Worm (Caenorhabditis elegans): ENCODE data around the gene H10E21.1.

Gene H10E21.1

DNA sequence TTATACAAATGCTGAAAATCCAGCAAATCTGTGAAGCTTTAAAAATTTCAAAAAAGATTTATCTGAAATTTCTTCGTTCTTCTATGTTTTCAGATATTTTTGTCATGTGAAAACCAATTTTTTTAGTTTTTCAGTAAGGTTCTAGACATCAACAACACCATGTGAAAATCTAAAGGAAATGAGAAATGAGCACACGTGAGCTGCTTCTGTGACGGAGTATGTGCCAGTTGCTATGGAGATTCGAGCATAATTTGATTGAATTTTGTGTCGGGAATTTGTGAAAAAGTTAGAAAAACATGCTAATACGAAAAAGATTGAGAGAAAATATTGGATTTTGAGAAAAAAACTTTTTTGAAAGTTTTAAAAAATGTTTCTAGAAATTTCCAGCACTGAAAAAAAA, 16.0 kb downstream of the H10E21.1 start:
- TF ChIP-seq B0261.1 (tag; optimal IDR thresholded peaks at IDR 0.05) (no peak), nfya-2 (GFP tag; IDR thresholded peaks at IDR 0.05) (no peak), F49E8.2 (tag; optimal IDR thresholded peaks at IDR 0.05; ENCODE audit: insufficient read depth) (no peak), F23B12.7 (tag; optimal IDR thresholded peaks at IDR 0.05; ENCODE audit: insufficient read depth) (no peak), F52B5.7 (tag; optimal IDR thresholded peaks at IDR 0.05) (no peak), ets-4 (GFP tag; optimal IDR thresholded peaks at IDR 0.05) (no peak), ztf-28 (GFP tag; IDR thresholded peaks at IDR 0.05) (no peak), lag-1 (GFP tag; IDR thresholded peaks at IDR 0.05) (no peak), atf-7 (tag; optimal IDR thresholded peaks at IDR 0.05) (no peak), mes-4 (tag; optimal IDR thresholded peaks at IDR 0.05) (no peak), repo-1 (tag; optimal IDR thresholded peaks at IDR 0.05) (no peak)

DNA sequence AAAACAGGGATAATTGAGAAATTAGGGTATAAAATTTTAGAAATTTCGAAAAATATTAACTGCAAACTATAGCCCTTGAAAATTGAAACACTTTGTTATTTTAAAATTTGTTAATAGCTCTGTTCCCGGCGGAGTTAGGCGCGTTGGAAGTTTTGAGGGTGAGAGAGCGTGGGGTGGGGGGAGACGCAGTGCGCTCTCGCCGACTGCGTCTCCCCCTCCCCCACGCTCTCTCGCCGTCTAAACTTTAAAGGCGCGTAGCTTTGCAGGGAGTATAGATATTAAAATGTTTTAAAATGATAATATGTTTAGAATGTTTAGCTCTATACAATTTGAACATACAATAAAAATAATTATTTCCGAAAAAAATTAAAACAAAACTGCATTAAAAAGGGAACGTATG, 17.7 kb downstream of the H10E21.1 start:
- TF ChIP-seq ccch-3 (GFP tag; optimal IDR thresholded peaks at IDR 0.05): no peak
- TF ChIP-seq xnd-1 (tag; optimal IDR thresholded peaks at IDR 0.05): no peak
- TF ChIP-seq rpc-1 (optimal IDR thresholded peaks at IDR 0.05): no peak
- no peak for TF ChIP-seq rpc-1 (tag; optimal IDR thresholded peaks at IDR 0.05)
- peak; percentile 74 for TF ChIP-seq hmg-1.2 (GFP tag; IDR thresholded peaks at IDR 0.05)
- no peak for TF ChIP-seq ekl-4 (GFP tag; IDR thresholded peaks at IDR 0.05)
- peak; percentile 43; the same call in 1 of the 2 replicates for TF ChIP-seq egrh-3 (GFP tag; IDR thresholded peaks at IDR 0.05)
- no peak for TF ChIP-seq aptf-2 (GFP tag; conservative IDR thresholded peaks at IDR 0.05)
- no peak for TF ChIP-seq lin-26 (GFP tag; IDR thresholded peaks at IDR 0.05)
- no peak for TF ChIP-seq lin-40 (tag; optimal IDR thresholded peaks at IDR 0.05)
- TF ChIP-seq ets-4 (GFP tag; optimal IDR thresholded peaks at IDR 0.05): no peak
- TF ChIP-seq attf-3 (GFP tag; conservative IDR thresholded peaks at IDR 0.05): no peak
- no peak for TF ChIP-seq C06A6.2 (GFP tag; conservative IDR thresholded peaks at IDR 0.05)
- TF ChIP-seq madf-6 (GFP tag; IDR thresholded peaks at IDR 0.05): no peak
- no peak for TF ChIP-seq snpc-4 (GFP tag; optimal IDR thresholded peaks at IDR 0.05)
- no peak for TF ChIP-seq snpc-4 (tag; optimal IDR thresholded peaks at IDR 0.05)
- no peak for TF ChIP-seq cebp-1 (GFP tag; IDR thresholded peaks at IDR 0.05)
- TF ChIP-seq cebp-1 (tag; optimal IDR thresholded peaks at IDR 0.05): no peak
- TF ChIP-seq zfh-2 (GFP tag; conservative IDR thresholded peaks at IDR 0.05): 0 out of 2 replicates have a peak, but pooled peaks have one; percentile 15
- no peak for TF ChIP-seq let-607 (tag; optimal IDR thresholded peaks at IDR 0.05)
- no peak for TF ChIP-seq ceh-79 (tag; optimal IDR thresholded peaks at IDR 0.05)
- TF ChIP-seq nhr-120 (GFP tag; IDR thresholded peaks at IDR 0.05): no peak
- no peak for TF ChIP-seq F39B2.1 (GFP tag; IDR thresholded peaks at IDR 0.05)
- TF ChIP-seq F57C9.4 (tag; optimal IDR thresholded peaks at IDR 0.05): no peak

DNA sequence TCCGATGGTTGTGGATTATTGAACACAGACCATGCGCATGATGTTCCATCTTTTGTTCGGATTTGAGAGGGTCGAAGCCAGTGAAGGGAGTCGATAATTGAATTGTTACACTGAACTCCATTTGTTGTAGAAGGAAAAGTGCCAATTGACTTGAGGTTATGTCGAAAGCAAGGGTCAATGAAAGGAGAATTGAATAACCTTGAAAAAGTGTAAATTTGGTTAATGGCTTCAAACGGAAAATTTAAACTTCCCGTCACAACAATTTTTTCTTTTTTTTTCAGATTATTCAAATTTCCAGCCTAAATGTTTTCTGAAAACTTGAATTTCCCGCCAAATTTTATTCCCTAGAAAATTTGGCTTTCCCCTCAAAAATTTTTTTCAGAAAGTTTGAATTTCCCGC, 22.5 kb downstream of the H10E21.1 start, which contains the start of gene clp-10:
Gene clp-10, minus strand, starts transcription at position 101 of the 400 bp plus-strand sequence.
- no peak for TF ChIP-seq F49E8.2 (tag; optimal IDR thresholded peaks at IDR 0.05; ENCODE audit: insufficient read depth)
- no peak for TF ChIP-seq cebp-1 (GFP tag; IDR thresholded peaks at IDR 0.05)
- no peak for TF ChIP-seq cebp-1 (tag; optimal IDR thresholded peaks at IDR 0.05)
- no peak for TF ChIP-seq lir-1 (GFP tag; conservative IDR thresholded peaks at IDR 0.05)
- no peak for TF ChIP-seq rcor-1 (GFP tag; IDR thresholded peaks at IDR 0.05)
- no peak for TF ChIP-seq hmg-20 (GFP tag; IDR thresholded peaks at IDR 0.05)
- TF ChIP-seq lin-35 (GFP tag; optimal IDR thresholded peaks at IDR 0.05): no peak
- TF ChIP-seq ztf-25 (GFP tag; IDR thresholded peaks at IDR 0.05): no peak
- TF ChIP-seq madf-3 (GFP tag; IDR thresholded peaks at IDR 0.05): no peak
